Fruit fly (Drosophila melanogaster): ENCODE data around the gene CG9458.
A peak's percentile ranks its signal among the peaks of the same experiment; 100 is the strongest.

Gene CG9458

dm6 chr3R:9777941-9778360 lies 41.7 kb downstream of the CG9458 start, which contains the start of gene RpS29 (continued):
- TF ChIP-seq CG3995 (GFP tag; optimal IDR thresholded peaks at IDR 0.05) (peak; percentile 74), Hmx (GFP tag; optimal IDR thresholded peaks at IDR 0.05) (no peak), ac (GFP tag; optimal IDR thresholded peaks at IDR 0.05) (no peak), CG6689 (GFP tag; IDR thresholded peaks at IDR 0.05) (peak; percentile 28; the same call in 1 of the 2 replicates), dmrt99B (tag; optimal IDR thresholded peaks at IDR 0.05) (peak; percentile 44), CG16779 (GFP tag; IDR thresholded peaks at IDR 0.05) (peak; percentile 67), E2f1 (GFP tag; IDR thresholded peaks at IDR 0.05) (peak; percentile 60), CG9817 (tag; optimal IDR thresholded peaks at IDR 0.05) (peak; percentile 83), p53 (GFP tag; optimal IDR thresholded peaks at IDR 0.05) (peak; percentile 83), CG7987 (GFP tag; optimal IDR thresholded peaks at IDR 0.05) (peak; percentile 90), CG11504 (tag; optimal IDR thresholded peaks at IDR 0.05) (peak; percentile 67), CG14860 (GFP tag; IDR thresholded peaks at IDR 0.05; ENCODE audit: partially characterized antibody) (peak; percentile 79), jumu (GFP tag; optimal IDR thresholded peaks at IDR 0.05) (peak; percentile 88), btn (GFP tag; optimal IDR thresholded peaks at IDR 0.05) (no peak), CG4730 (GFP tag; IDR thresholded peaks at IDR 0.05) (peak; percentile 46; the same call in 1 of the 2 replicates), gro (GFP tag; optimal IDR thresholded peaks at IDR 0.05) (peak; percentile 92), CG31365 (tag; optimal IDR thresholded peaks at IDR 0.05) (peak; percentile 51), CG17829 (tag; optimal IDR thresholded peaks at IDR 0.05) (peak; percentile 74), CG4854 (GFP tag; optimal IDR thresholded peaks at IDR 0.05) (peak; percentile 57), ato (GFP tag; IDR thresholded peaks at IDR 0.05; ENCODE audit: partially characterized antibody) (peak; percentile 88), jing (GFP tag; optimal IDR thresholded peaks at IDR 0.05) (no peak), zfh1 (GFP tag; IDR thresholded peaks at IDR 0.05) (peak; percentile 84), Asciz (GFP tag; optimal IDR thresholded peaks at IDR 0.05) (peak; percentile 71), Hmr (GFP tag; optimal IDR thresholded peaks at IDR 0.05) (peak; percentile 94), ham (GFP tag; IDR thresholded peaks at IDR 0.05) (no peak), slp2 (GFP tag; optimal IDR thresholded peaks at IDR 0.05) (peak; percentile 63), CG7372 (GFP tag; IDR thresholded peaks at IDR 0.05) (peak; percentile 77), cad (GFP tag; optimal IDR thresholded peaks at IDR 0.05) (no peak), Fer2 (tag; optimal IDR thresholded peaks at IDR 0.05) (peak; percentile 70), CG5245 (GFP tag; optimal IDR thresholded peaks at IDR 0.05) (peak; percentile 66), PHDP (tag; optimal IDR thresholded peaks at IDR 0.05) (peak; percentile 67), CG31388 (GFP tag; optimal IDR thresholded peaks at IDR 0.05) (no peak)

dm6 chr3R:9774821-9775220 lies 44.9 kb downstream of the CG9458 start, which contains the start of gene topi:
TSS of gene topi (plus strand) at chr3R:9775121.
- no peak for TF ChIP-seq ERR (GFP tag; optimal IDR thresholded peaks at IDR 0.05)
- TF ChIP-seq CTCF (GFP tag; optimal IDR thresholded peaks at IDR 0.05) = no peak
- TF ChIP-seq CG34376 (GFP tag; optimal IDR thresholded peaks at IDR 0.05) = no peak
- TF ChIP-seq CG7987 (GFP tag; optimal IDR thresholded peaks at IDR 0.05) = no peak
- TF ChIP-seq ab (GFP tag; optimal IDR thresholded peaks at IDR 0.05) = no peak
- no peak for TF ChIP-seq Nf-YB (GFP tag; optimal IDR thresholded peaks at IDR 0.05)
- TF ChIP-seq Nf-YA (GFP tag; IDR thresholded peaks at IDR 0.05) = no peak
- TF ChIP-seq CG17612 (GFP tag; IDR thresholded peaks at IDR 0.05) = no peak
- no peak for TF ChIP-seq twi (tag; optimal IDR thresholded peaks at IDR 0.05)

dm6 chr3R:9774147-9774546 lies 45.5 kb downstream of the CG9458 start, which contains the start of gene Whamy:
TSS of gene Whamy (minus strand) at chr3R:9774419.
- TF ChIP-seq lab (GFP tag; optimal IDR thresholded peaks at IDR 0.05) (peak; percentile 66), CG7372 (GFP tag; IDR thresholded peaks at IDR 0.05) (no peak), HmgZ (tag; optimal IDR thresholded peaks at IDR 0.05) (peak; percentile 21), Hmr (GFP tag; optimal IDR thresholded peaks at IDR 0.05) (peak; percentile 20), CG10543 (GFP tag; optimal IDR thresholded peaks at IDR 0.05) (peak; percentile 73), CG17361 (GFP tag; IDR thresholded peaks at IDR 0.05) (no peak), ac (GFP tag; optimal IDR thresholded peaks at IDR 0.05) (no peak), CG13296 (GFP tag; optimal IDR thresholded peaks at IDR 0.05) (peak; percentile 5), slp2 (GFP tag; optimal IDR thresholded peaks at IDR 0.05) (no peak), kay (GFP tag; optimal IDR thresholded peaks at IDR 0.05) (peak; percentile 44), D19A (tag; optimal IDR thresholded peaks at IDR 0.05) (no peak), grn (GFP tag; optimal IDR thresholded peaks at IDR 0.05) (peak; percentile 62), aop (GFP tag; IDR thresholded peaks at IDR 0.05) (no peak), sug (tag; optimal IDR thresholded peaks at IDR 0.05) (peak; percentile 75), chinmo (GFP tag; IDR thresholded peaks at IDR 0.05; ENCODE audit: partially characterized antibody) (0 out of 4 replicates have a peak, but pooled peaks have one; percentile 33)
